Worm (Caenorhabditis elegans): Measurements from ENCODE around the gene srh-76.

ce11 chrV:5820401-5820800 lies 13.2 kb upstream of the srh-76 start:
- TF ChIP-seq flt-1 (GFP tag; IDR thresholded peaks at IDR 0.05) (no peak), klf-2 (GFP tag; conservative IDR thresholded peaks at IDR 0.05) (no peak), tab-1 (GFP tag; IDR thresholded peaks at IDR 0.05) (no peak), T22C8.4 (GFP tag; IDR thresholded peaks at IDR 0.05) (no peak), ztf-29 (GFP tag; IDR thresholded peaks at IDR 0.05) (no peak), cog-1 (tag; optimal IDR thresholded peaks at IDR 0.05) (no peak)
